Fruit fly (Drosophila melanogaster) whole organism, embryonic: ENCODE data around the gene phol.

Experiments
- Asciz ChIP-seq: fragments of 200-800 bp; sonication (Bioruptor generic); optimal IDR thresholded peaks from 2 replicates; lab custom pipeline; 2017; ENCODE audit warnings: missing biosample characterization, mild to moderate bottlenecking, missing genetic modification characterization, missing genetic modification reagents
- Atf3 ChIP-seq: fragments of 200-800 bp; sonication (Bioruptor generic); optimal IDR thresholded peaks from 3 replicates; lab custom pipeline; 2016; ENCODE audit warnings: missing biosample characterization, missing genetic modification characterization
- Bdp1 ChIP-seq: fragments of 200-800 bp; sonication (Bioruptor generic); optimal IDR thresholded peaks from 3 replicates; lab custom pipeline; 2016; ENCODE audit warnings: missing biosample characterization, missing genetic modification characterization
- CG11504 ChIP-seq: fragments of 200-800 bp; sonication (Bioruptor generic); optimal IDR thresholded peaks from 3 replicates; lab custom pipeline; 2019; ENCODE audit warnings: missing biosample characterization, mild to moderate bottlenecking, missing genetic modification characterization, moderate library complexity
- CG12104 ChIP-seq: fragments of 200-800 bp; sonication (Bioruptor generic); optimal IDR thresholded peaks from 3 replicates; lab custom pipeline; 2016; ENCODE audit warnings: missing biosample characterization, missing genetic modification characterization
- CG1233 ChIP-seq: fragments of 200-800 bp; sonication (Bioruptor generic); optimal IDR thresholded peaks from 4 replicates; lab custom pipeline; 2018; ENCODE audit warnings: missing biosample characterization, mild to moderate bottlenecking, missing genetic modification characterization
- CG12769 ChIP-seq: fragments of 200-800 bp; sonication (Bioruptor generic); optimal IDR thresholded peaks from 2 replicates; lab custom pipeline; 2019; ENCODE audit warnings: missing biosample characterization, mild to moderate bottlenecking, missing genetic modification characterization, moderate library complexity
- CG15269 ChIP-seq: fragments of 200-800 bp; sonication (Bioruptor generic); optimal IDR thresholded peaks from 2 replicates; lab custom pipeline; 2018; ENCODE audit warnings: missing biosample characterization, mild to moderate bottlenecking, missing genetic modification characterization, moderate library complexity
- CG17612 ChIP-seq: fragments of 200-800 bp; sonication (Bioruptor generic); IDR thresholded peaks from 2 replicates; pipeline ENCODE4 v1.3.6; 2022; ENCODE audit warnings: missing biosample characterization, missing genetic modification characterization
- CG2129 ChIP-seq: fragments of 200-800 bp; sonication (Bioruptor generic); IDR thresholded peaks from 2 replicates; pipeline ENCODE4 v1.3.6; 2022; ENCODE audit warnings: missing biosample characterization, missing genetic modification characterization; ENCODE audit not compliant: partially characterized antibody
- CG2875 ChIP-seq: fragments of 200-800 bp; sonication (Bioruptor generic); optimal IDR thresholded peaks from 2 replicates; lab custom pipeline; 2017; ENCODE audit warnings: missing biosample characterization, mild to moderate bottlenecking, missing genetic modification characterization, missing genetic modification reagents
- CG3995 ChIP-seq: fragments of 200-800 bp; sonication (Bioruptor generic); optimal IDR thresholded peaks from 3 replicates; lab custom pipeline; 2016; ENCODE audit warnings: missing biosample characterization, missing genetic modification characterization
- CG4404 ChIP-seq: fragments of 200-800 bp; sonication (Bioruptor generic); IDR thresholded peaks from 2 replicates; pipeline ENCODE4 v1.3.6; 2022; ENCODE audit warnings: missing biosample characterization, missing genetic modification characterization
- CG4854 ChIP-seq: fragments of 200-800 bp; sonication (Bioruptor generic); optimal IDR thresholded peaks from 2 replicates; lab custom pipeline; 2016; ENCODE audit warnings: missing biosample characterization, missing genetic modification characterization, inconsistent platforms
- CG6272 ChIP-seq: fragments of 200-800 bp; sonication (Bioruptor generic); IDR thresholded peaks from 2 replicates; pipeline ENCODE4 v1.3.6; 2022; ENCODE audit warnings: missing biosample characterization, missing genetic modification characterization
- CG7839 ChIP-seq: fragments of 200-800 bp; sonication (Bioruptor generic); optimal IDR thresholded peaks from 3 replicates; lab custom pipeline; 2018; ENCODE audit warnings: missing biosample characterization, mild to moderate bottlenecking, missing genetic modification characterization, moderate library complexity
- CG8281 ChIP-seq: fragments of 200-800 bp; sonication (Bioruptor generic); optimal IDR thresholded peaks from 2 replicates; lab custom pipeline; 2018; ENCODE audit warnings: missing biosample characterization, mild to moderate bottlenecking, missing genetic modification characterization, moderate library complexity
- CG8478 ChIP-seq: fragments of >200 bp; optimal IDR thresholded peaks from 2 replicates; lab custom pipeline; 2018
- Dad ChIP-seq: fragments of 200-800 bp; sonication (Bioruptor generic); optimal IDR thresholded peaks from 3 replicates; lab custom pipeline; 2016; ENCODE audit warnings: missing biosample characterization, missing genetic modification characterization
- Dp ChIP-seq: fragments of 200-800 bp; sonication (Bioruptor generic); optimal IDR thresholded peaks from 2 replicates; lab custom pipeline; 2018; ENCODE audit warnings: missing biosample characterization, mild to moderate bottlenecking, missing genetic modification characterization, moderate library complexity
- E2f2 ChIP-seq: fragments of 200-800 bp; sonication (Bioruptor generic); IDR thresholded peaks from 2 replicates; pipeline ENCODE4 v1.3.6; 2022; ENCODE audit warnings: missing biosample characterization, missing genetic modification characterization
- Elba2 ChIP-seq: fragments of 200-800 bp; sonication (Bioruptor generic); optimal IDR thresholded peaks from 3 replicates; lab custom pipeline; 2016; ENCODE audit warnings: missing biosample characterization, missing genetic modification characterization
- Fer2 ChIP-seq: fragments of 200-800 bp; sonication (Bioruptor generic); optimal IDR thresholded peaks from 2 replicates; lab custom pipeline; 2018; ENCODE audit warnings: missing biosample characterization, mild to moderate bottlenecking, missing genetic modification characterization, moderate library complexity
- HHEX ChIP-seq: fragments of 200-800 bp; sonication (Bioruptor generic); optimal IDR thresholded peaks from 3 replicates; lab custom pipeline; 2017; ENCODE audit warnings: missing biosample characterization, mild to moderate bottlenecking, missing genetic modification characterization, missing genetic modification reagents
- Max ChIP-seq: fragments of 200-800 bp; sonication (Bioruptor generic); optimal IDR thresholded peaks from 2 replicates; lab custom pipeline; 2016; ENCODE audit warnings: missing biosample characterization, mild to moderate bottlenecking, missing genetic modification characterization
- NFAT ChIP-seq: fragments of 200-800 bp; sonication (Bioruptor generic); IDR thresholded peaks from 2 replicates; pipeline ENCODE4 v1.3.6; 2022; ENCODE audit warnings: missing biosample characterization, missing genetic modification characterization
- Oli ChIP-seq: fragments of 200-800 bp; sonication (Bioruptor generic); optimal IDR thresholded peaks from 2 replicates; lab custom pipeline; 2018; ENCODE audit warnings: missing biosample characterization, mild to moderate bottlenecking, missing genetic modification characterization, moderate library complexity
- Spps ChIP-seq: fragments of 200-800 bp; sonication (Bioruptor generic); optimal IDR thresholded peaks from 2 replicates; lab custom pipeline; 2018; ENCODE audit warnings: missing biosample characterization, mild to moderate bottlenecking, missing genetic modification characterization
- al ChIP-seq: fragments of 200-800 bp; sonication (Bioruptor generic); IDR thresholded peaks from 2 replicates; pipeline ENCODE4 v1.3.6; 2022; ENCODE audit warnings: missing biosample characterization, missing genetic modification characterization
- bab2 ChIP-seq: fragments of 200-800 bp; sonication (Bioruptor generic); optimal IDR thresholded peaks from 2 replicates; lab custom pipeline; 2016; ENCODE audit warnings: missing biosample characterization, missing genetic modification characterization
- cato ChIP-seq: fragments of 200-800 bp; sonication (Bioruptor generic); optimal IDR thresholded peaks from 2 replicates; lab custom pipeline; 2016; ENCODE audit warnings: missing biosample characterization, missing genetic modification characterization, borderline replicate concordance
- cg ChIP-seq: fragments of 200-800 bp; sonication (Bioruptor generic); optimal IDR thresholded peaks from 3 replicates; lab custom pipeline; 2019; ENCODE audit warnings: missing biosample characterization, mild to moderate bottlenecking, missing genetic modification characterization, moderate library complexity
- fd102C ChIP-seq: fragments of 200-800 bp; sonication (Bioruptor generic); optimal IDR thresholded peaks from 2 replicates; lab custom pipeline; 2018; ENCODE audit warnings: missing biosample characterization, mild to moderate bottlenecking, missing genetic modification characterization, moderate library complexity
- gfzf ChIP-seq: fragments of 200-800 bp; sonication (Bioruptor generic); optimal IDR thresholded peaks from 2 replicates; lab custom pipeline; 2016; ENCODE audit warnings: missing biosample characterization, mild to moderate bottlenecking, missing genetic modification characterization, moderate library complexity
- inv ChIP-seq: fragments of 200-800 bp; sonication (Bioruptor generic); IDR thresholded peaks from 2 replicates; pipeline ENCODE4 v1.3.6; 2022; ENCODE audit warnings: missing biosample characterization, missing genetic modification characterization; ENCODE audit not compliant: partially characterized antibody
- jing ChIP-seq: fragments of 200-800 bp; sonication (Bioruptor generic); optimal IDR thresholded peaks from 2 replicates; lab custom pipeline; 2018; ENCODE audit warnings: missing biosample characterization, mild to moderate bottlenecking, missing genetic modification characterization
- knrl ChIP-seq: fragments of 200-800 bp; sonication (Bioruptor generic); IDR thresholded peaks from 3 replicates; pipeline ENCODE4 v1.3.6; 2022; ENCODE audit warnings: missing biosample characterization, missing genetic modification characterization; ENCODE audit not compliant: partially characterized antibody
- nerfin-2 ChIP-seq: fragments of 200-800 bp; sonication (Bioruptor generic); IDR thresholded peaks from 2 replicates; pipeline ENCODE4 v1.3.6; 2022; ENCODE audit warnings: missing biosample characterization, missing genetic modification characterization; ENCODE audit not compliant: partially characterized antibody
- nmo ChIP-seq: fragments of 200-800 bp; sonication (Bioruptor generic); optimal IDR thresholded peaks from 2 replicates; lab custom pipeline; 2018; ENCODE audit warnings: missing biosample characterization, mild to moderate bottlenecking, missing genetic modification characterization, moderate library complexity
- org-1 ChIP-seq: fragments of 200-800 bp; sonication (Bioruptor generic); optimal IDR thresholded peaks from 2 replicates; lab custom pipeline; 2017; ENCODE audit warnings: missing biosample characterization, missing genetic modification characterization
- row ChIP-seq: fragments of 200-800 bp; sonication (Bioruptor generic); IDR thresholded peaks from 3 replicates; pipeline ENCODE4 v1.3.6; 2022; ENCODE audit warnings: missing biosample characterization, missing genetic modification characterization
- run ChIP-seq: fragments of 200-800 bp; sonication (Bioruptor generic); optimal IDR thresholded peaks from 3 replicates; lab custom pipeline; 2018; ENCODE audit warnings: missing biosample characterization, mild to moderate bottlenecking, missing genetic modification characterization
- shn ChIP-seq: fragments of 200-800 bp; sonication (Bioruptor generic); optimal IDR thresholded peaks from 3 replicates; lab custom pipeline; 2016; ENCODE audit warnings: missing biosample characterization, missing genetic modification characterization
- sima ChIP-seq: fragments of 200-800 bp; sonication (Bioruptor generic); optimal IDR thresholded peaks from 2 replicates; lab custom pipeline; 2016; ENCODE audit warnings: missing biosample characterization, missing genetic modification characterization
- sr ChIP-seq: fragments of 200-800 bp; sonication (Bioruptor generic); IDR thresholded peaks from 3 replicates; pipeline ENCODE4 v1.3.6; 2022; ENCODE audit warnings: missing biosample characterization, missing genetic modification characterization
- stc ChIP-seq: fragments of 200-800 bp; sonication (Bioruptor generic); IDR thresholded peaks from 2 replicates; pipeline ENCODE4 v1.3.6; 2022; ENCODE audit warnings: missing biosample characterization, missing genetic modification characterization
- tll ChIP-seq, 2 experiments: fragments of 200-800 bp in 1 of 2; fragments of >200 bp in 1 of 2; sonication (Bioruptor generic) in 1 of 2; optimal IDR thresholded peaks; 2 replicates each; lab custom pipeline; 2017 to 2019; ENCODE audit warnings: missing biosample characterization in 2 of 2, missing genetic modification characterization in 2 of 2, mild to moderate bottlenecking in 1 of 2, moderate library complexity in 1 of 2
- vvl ChIP-seq: fragments of 200-800 bp; sonication (Bioruptor generic); IDR thresholded peaks from 2 replicates; pipeline ENCODE4 v1.3.6; 2022; ENCODE audit warnings: missing biosample characterization, missing genetic modification characterization
- zf30C ChIP-seq: fragments of 200-800 bp; sonication (Bioruptor generic); optimal IDR thresholded peaks from 3 replicates; lab custom pipeline; 2018; ENCODE audit warnings: missing biosample characterization, mild to moderate bottlenecking, missing genetic modification characterization

Gene phol

dm6 chr3L:9426656-9427294 is 29.3 kb downstream of the phol start, which contains the start of the genes Atat and Shc (continued):
- TF ChIP-seq CG4404: peak; percentile 100
- TF ChIP-seq knrl (GFP tag; lab: Robert Waterston, UW): peak; percentile 96
- peak; percentile 53 for TF ChIP-seq Dp (GFP tag; lab: Kevin White, UChicago)
- TF ChIP-seq CG15269 (tag; lab: Kevin White, UChicago): peak; percentile 99
- TF ChIP-seq gfzf (GFP tag; lab: Kevin White, UChicago): peak; percentile 89
- TF ChIP-seq run (tag; lab: Kevin White, UChicago): peak; percentile 94
- peak; percentile 99 for TF ChIP-seq jing (GFP tag; lab: Kevin White, UChicago)
- peak; percentile 98 for TF ChIP-seq CG4854 (GFP tag; lab: Kevin White, UChicago)
- TF ChIP-seq cato (GFP tag; lab: Kevin White, UChicago): peak; percentile 99
- TF ChIP-seq al: peak; percentile 100
- peak; percentile 95 for TF ChIP-seq CG2875
- TF ChIP-seq CG8478: peak; percentile 55
- TF ChIP-seq CG12104 (GFP tag; lab: Kevin White, UChicago): peak; percentile 98
- peak; percentile 97 for TF ChIP-seq CG11504 (tag; lab: Kevin White, UChicago)
- TF ChIP-seq nmo (GFP tag; lab: Kevin White, UChicago): peak; percentile 99
- TF ChIP-seq bab2 (GFP tag; lab: Kevin White, UChicago): peak; percentile 100
- TF ChIP-seq Spps (tag; lab: Kevin White, UChicago): peak; percentile 95
- TF ChIP-seq NFAT: peak; percentile 100
- peak; percentile 100 for TF ChIP-seq CG6272
- peak; percentile 77 for TF ChIP-seq nerfin-2 (GFP tag; lab: Robert Waterston, UW)
- peak; percentile 88 for TF ChIP-seq CG3995
- peak; percentile 99 for TF ChIP-seq Atf3
- peak; percentile 100 for TF ChIP-seq row (GFP tag; lab: Robert Waterston, UW)
- TF ChIP-seq E2f2 (GFP tag; lab: Robert Waterston, UW): peak; percentile 86
- peak; percentile 95 for TF ChIP-seq sr (GFP tag; lab: Robert Waterston, UW)
- peak; percentile 76 for TF ChIP-seq CG2129 (GFP tag; lab: Robert Waterston, UW)
- peak; percentile 37 for TF ChIP-seq zf30C (GFP tag; lab: Kevin White, UChicago)
- TF ChIP-seq CG17612 (GFP tag; lab: Robert Waterston, UW): peak; percentile 99
- TF ChIP-seq Fer2 (tag; lab: Kevin White, UChicago): peak; percentile 99
- peak; percentile 98 for TF ChIP-seq CG1233 (GFP tag; lab: Kevin White, UChicago)
- TF ChIP-seq shn: peak; percentile 100
- TF ChIP-seq sima (GFP tag; lab: Kevin White, UChicago): peak; percentile 98
- peak; percentile 99 for TF ChIP-seq Max (GFP tag; lab: Kevin White, UChicago)
- TF ChIP-seq org-1 (GFP tag; lab: Kevin White, UChicago): peak; percentile 96
- TF ChIP-seq CG12769 (tag; lab: Kevin White, UChicago): peak; percentile 100
- peak; percentile 96 for TF ChIP-seq Elba2
- TF ChIP-seq inv: peak; percentile 93
- peak; percentile 99 for TF ChIP-seq vvl (GFP tag; lab: Robert Waterston, UW)
- TF ChIP-seq CG7839 (tag; lab: Kevin White, UChicago): peak; percentile 99
- peak; percentile 50 to 94 for TF ChIP-seq tll (GFP tag; optimal IDR thresholded peaks at IDR 0.05; lab: Kevin White, UChicago)
- peak; percentile 98 for TF ChIP-seq stc (GFP tag; lab: Robert Waterston, UW)
- peak; percentile 92 for TF ChIP-seq Asciz
- TF ChIP-seq Bdp1 (GFP tag; lab: Kevin White, UChicago): peak; percentile 95
- peak; percentile 2 for TF ChIP-seq cg (GFP tag; lab: Kevin White, UChicago)
- TF ChIP-seq Oli (tag; lab: Kevin White, UChicago): peak; percentile 98
- TF ChIP-seq Dad: peak; percentile 99
- TF ChIP-seq fd102C: peak; percentile 77
- TF ChIP-seq CG8281 (tag; lab: Kevin White, UChicago): peak; percentile 92
- peak; percentile 99 for TF ChIP-seq HHEX
